Worm (Caenorhabditis elegans) whole organism, young adult: ENCODE data around the gene K08D12.4.

Experiments used
- B0336.3 ChIP-seq: fragments of 200-800 bp; sonication (Bioruptor generic); IDR thresholded peaks from 2 replicates; pipeline ENCODE4 v1.3.6; 2022; ENCODE audit warnings: missing genetic modification characterization, missing compliant biosample characterization
- dpl-1 ChIP-seq: fragments of 150-350 bp; optimal IDR thresholded peaks from 2 replicates; lab custom pipeline; 2014; ENCODE audit warnings: missing biosample characterization, missing genetic modification reagents, missing genetic modification characterization
- efl-1 ChIP-seq: fragments of 150-350 bp; optimal IDR thresholded peaks from 2 replicates; lab custom pipeline; 2014; ENCODE audit warnings: missing biosample characterization, missing genetic modification reagents, missing genetic modification characterization
- lin-35 ChIP-seq, 3 experiments: fragments of 150-350 bp in 2 of 3; sonication (generic microtip) in 1 of 3; optimal IDR thresholded peaks; 2 replicates each; lab custom pipeline; 2014 to 2018; ENCODE audit warnings: missing biosample characterization in 3 of 3, missing genetic modification characterization in 3 of 3, missing genetic modification reagents in 3 of 3
- madf-10 ChIP-seq: sonication (generic microtip); optimal IDR thresholded peaks from 2 replicates; lab custom pipeline; 2016; ENCODE audit warnings: mild to moderate bottlenecking, missing genetic modification characterization, missing compliant biosample characterization
- madf-3 ChIP-seq: fragments of 200-800 bp; sonication (Bioruptor generic); IDR thresholded peaks from 2 replicates; pipeline ENCODE4 v1.3.6; 2022; ENCODE audit warnings: missing genetic modification reagents, missing genetic modification characterization, missing compliant biosample characterization
- somi-1 ChIP-seq: fragments of 200-800 bp; sonication (Bioruptor generic); optimal IDR thresholded peaks from 2 replicates; lab custom pipeline; 2018; ENCODE audit warnings: mild to moderate bottlenecking, missing genetic modification characterization, missing compliant biosample characterization
- unc-62 ChIP-seq: fragments of 150-350 bp; optimal IDR thresholded peaks from 2 replicates; lab custom pipeline; 2014; ENCODE audit warnings: missing biosample characterization, missing genetic modification reagents, missing genetic modification characterization

DNA sequence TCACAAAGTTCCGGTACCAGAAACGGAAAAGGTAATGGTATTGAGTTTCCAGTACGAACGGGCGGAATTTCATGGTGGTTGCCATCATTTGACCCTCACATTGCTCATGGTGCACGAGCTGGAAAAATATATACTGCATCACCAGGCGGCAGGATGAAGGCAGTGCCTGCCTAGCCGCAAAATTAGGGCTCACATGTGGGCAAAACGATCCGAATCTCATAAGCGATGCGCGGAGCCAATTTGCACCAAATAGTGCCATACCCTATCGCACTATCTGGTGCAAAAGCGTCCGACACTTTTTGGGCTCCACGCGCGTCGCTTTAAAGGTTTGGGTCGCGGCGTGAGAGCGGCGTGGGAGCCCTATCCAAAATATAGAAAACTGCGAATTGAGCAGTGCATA, 27.9 kb upstream of the K08D12.4 start:
- TF ChIP-seq unc-62 (no peak), lin-35 (GFP tag; optimal IDR thresholded peaks at IDR 0.05; lab: Kevin White, UChicago) (no peak), madf-10 (tag; lab: Kevin White, UChicago) (no peak), madf-3 (GFP tag; lab: Robert Waterston, UW) (no peak), dpl-1 (GFP tag; lab: Kevin White, UChicago) (no peak), somi-1 (GFP tag; lab: Kevin White, UChicago) (no peak), efl-1 (GFP tag; lab: Kevin White, UChicago) (no peak), B0336.3 (GFP tag; lab: Robert Waterston, UW) (no peak)
